ENCODE assay signal across 2 worm cellular contexts in genomic region chrIV:11622336-11622735, ce11.
TF ChIP-seq lines count a peak whose summit lies in the region.

No protein-coding gene starts in this region.

TF ChIP-seq in whole organism, L3 larva, 47 proteins besides CTCF, POLR2A, EP300 and RAD21:
- TF ChIP-seq nhr-237 (tag; optimal IDR thresholded peaks at IDR 0.05; lab: Kevin White, UChicago) (no peak), nhr-67 (tag; optimal IDR thresholded peaks at IDR 0.05; lab: Kevin White, UChicago) (no peak), zag-1 (tag; optimal IDR thresholded peaks at IDR 0.05; lab: Kevin White, UChicago) (no peak), elt-1 (tag; optimal IDR thresholded peaks at IDR 0.05; lab: Kevin White, UChicago) (no peak), pha-4 (tag; optimal IDR thresholded peaks at IDR 0.05; lab: Kevin White, UChicago) (peak; percentile 36), ceh-28 (tag; optimal IDR thresholded peaks at IDR 0.05; lab: Kevin White, UChicago) (no peak)
TF ChIP-seq in whole organism, L3 larva: peak in this region for 1.

TF ChIP-seq in whole organism, L4 larva, 104 proteins besides CTCF, POLR2A, EP300 and RAD21:
- TF ChIP-seq spr-3 (GFP tag; optimal IDR thresholded peaks at IDR 0.05; lab: Kevin White, UChicago) (no peak), R02D3.7 (tag; optimal IDR thresholded peaks at IDR 0.05; lab: Kevin White, UChicago) (no peak), Y48G9A.11 (GFP tag; IDR thresholded peaks at IDR 0.05; lab: Robert Waterston, UW) (no peak), dve-1 (tag; optimal IDR thresholded peaks at IDR 0.05; lab: Kevin White, UChicago; ENCODE audit: insufficient read depth) (peak; percentile 2), daf-16 (GFP tag; optimal IDR thresholded peaks at IDR 0.05; lab: Kevin White, UChicago) (no peak), daf-16 (tag; optimal IDR thresholded peaks at IDR 0.05; lab: Kevin White, UChicago) (peak; percentile 61), tag-97 (GFP tag; IDR thresholded peaks at IDR 0.05; lab: Robert Waterston, UW) (no peak), lin-13 (GFP tag; optimal IDR thresholded peaks at IDR 0.05; lab: Kevin White, UChicago) (no peak), nhr-42 (GFP tag; IDR thresholded peaks at IDR 0.05; lab: Robert Waterston, UW) (no peak), mxl-2 (GFP tag; conservative IDR thresholded peaks at IDR 0.05; lab: Robert Waterston, UW) (no peak), unc-62 (GFP tag; optimal IDR thresholded peaks at IDR 0.05 in 1 of 2; lab: Kevin White, UChicago) (peak in 1 of 2 experiments; percentile 62), unc-62 (tag; optimal IDR thresholded peaks at IDR 0.05; lab: Kevin White, UChicago) (no peak)
TF ChIP-seq in whole organism, L4 larva: peak in this region for 3.

Comparison
In these comparisons a context has a peak if more than half of its experiments do, and no peak if none do; other contexts are left out.
1. Of the 28 proteins assayed by ChIP-seq in both whole organism, L4 larva and whole organism, L3 larva: peak only in whole organism, L4 larva: none; only in whole organism, L3 larva: pha-4; in both: none; in neither: 26; mixed calls (peak in some experiments, not most) for 1.